Fruit fly (Drosophila melanogaster) whole organism, embryonic: ENCODE results near the gene CG5056.

Experiments used
- Aef1 ChIP-seq: fragments of 200-800 bp; sonication (Bioruptor generic); IDR thresholded peaks from 3 replicates; pipeline ENCODE4 v1.3.6; 2022; ENCODE audit warnings: missing biosample characterization, missing genetic modification characterization
- CG12071 ChIP-seq: fragments of 200-800 bp; sonication (Bioruptor generic); optimal IDR thresholded peaks from 3 replicates; lab custom pipeline; 2018; ENCODE audit warnings: missing biosample characterization, mild to moderate bottlenecking, missing genetic modification characterization
- CG2120 ChIP-seq: fragments of 200-800 bp; sonication (Bioruptor generic); optimal IDR thresholded peaks from 3 replicates; lab custom pipeline; 2016; ENCODE audit warnings: missing biosample characterization, missing genetic modification characterization
- CG3065 ChIP-seq: fragments of 200-800 bp; sonication (Bioruptor generic); optimal IDR thresholded peaks from 2 replicates; lab custom pipeline; 2016; ENCODE audit warnings: missing biosample characterization, missing genetic modification characterization
- shn ChIP-seq: fragments of 200-800 bp; sonication (Bioruptor generic); optimal IDR thresholded peaks from 3 replicates; lab custom pipeline; 2016; ENCODE audit warnings: missing biosample characterization, missing genetic modification characterization

DNA sequence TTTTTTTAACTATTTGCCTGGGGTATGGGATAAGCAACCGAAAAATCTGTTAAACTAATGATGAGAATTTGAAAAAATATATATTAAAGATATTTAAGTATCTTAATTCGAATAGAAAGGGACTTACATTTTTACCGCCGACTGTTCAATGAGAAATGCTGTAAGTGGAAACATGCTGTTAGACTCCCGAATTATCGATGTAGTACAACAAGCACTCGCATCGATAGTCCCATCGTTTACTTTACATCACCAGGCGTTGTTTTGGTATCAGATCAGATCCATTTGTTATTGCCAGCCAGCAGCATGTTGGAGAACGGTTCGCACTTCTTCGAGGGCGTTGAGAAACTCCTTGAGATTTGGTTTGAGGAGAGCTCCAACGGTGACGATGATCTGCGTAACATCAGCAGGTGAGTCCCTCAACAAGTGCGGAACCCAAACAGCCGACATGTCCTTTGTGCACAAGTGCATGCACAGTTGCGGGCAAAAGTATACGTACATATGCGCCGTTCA lies 27.2 kb upstream of the CG5056 start, which contains the start of gene SamDC:
- TF ChIP-seq CG12071, result no peak
- no peak for TF ChIP-seq shn (GFP tag; lab: Kevin White, UChicago)
- peak; percentile 24; the same call in 1 of the 3 replicates for TF ChIP-seq Aef1 (GFP tag; lab: Robert Waterston, UW)
- peak; percentile 37 for TF ChIP-seq CG2120 (GFP tag; lab: Kevin White, UChicago)
- no peak for TF ChIP-seq CG3065 (GFP tag; lab: Kevin White, UChicago)
